Worm (Caenorhabditis elegans) whole organism, L2 larva: ENCODE measurements around the gene F35D2.2.

Experiments used
- ama-1 ChIP-seq: fragments of 150-350 bp; optimal IDR thresholded peaks from 2 replicates; lab custom pipeline; 2018; ENCODE audit warnings: inconsistent platforms
- elt-3 ChIP-seq: sonication (generic microtip); optimal IDR thresholded peaks from 2 replicates; lab custom pipeline; 2017; ENCODE audit warnings: missing biosample characterization, missing genetic modification characterization
- mab-5 ChIP-seq: fragments of 150-350 bp; optimal IDR thresholded peaks from 2 replicates; lab custom pipeline; 2014; ENCODE audit warnings: missing biosample characterization, missing genetic modification characterization
- mdl-1 ChIP-seq, 2 experiments: fragments of 150-350 bp in 1 of 2; sonication (generic microtip) in 1 of 2; optimal IDR thresholded peaks; 2 replicates each; lab custom pipeline; 2017; ENCODE audit warnings: missing biosample characterization in 2 of 2, missing genetic modification characterization in 2 of 2
- ztf-11 ChIP-seq: sonication (generic microtip); optimal IDR thresholded peaks from 2 replicates; lab custom pipeline; 2017; ENCODE audit warnings: missing biosample characterization, missing genetic modification characterization
- ztf-4 ChIP-seq: fragments of 150-350 bp; optimal IDR thresholded peaks from 2 replicates; lab custom pipeline; 2014; ENCODE audit warnings: missing biosample characterization, missing genetic modification characterization

DNA sequence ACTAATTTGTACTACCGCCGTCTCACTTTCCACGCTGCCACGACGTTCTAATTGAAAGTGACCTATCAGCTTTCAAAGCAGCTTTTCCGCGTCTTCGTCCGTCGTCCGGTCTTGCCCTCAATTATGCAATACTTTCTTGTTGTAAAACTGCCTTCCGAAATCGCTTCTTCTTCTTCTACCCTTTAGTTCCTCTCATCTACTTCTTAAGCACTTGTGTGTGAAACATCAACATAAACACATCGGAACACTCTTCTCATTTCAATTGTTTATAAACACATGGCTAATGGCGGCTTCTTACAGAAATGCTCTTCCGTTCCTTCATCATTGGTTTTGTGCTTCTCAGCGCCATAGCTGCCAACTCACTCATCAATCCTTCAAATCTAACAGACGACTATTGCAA is 3.9 kb upstream of the F35D2.2 start, which contains the start of gene F35D2.3:
- TF ChIP-seq mab-5 (tag; lab: Kevin White, UChicago) (no peak), mdl-1 (tag; optimal IDR thresholded peaks at IDR 0.05; lab: Kevin White, UChicago) (no peak), elt-3 (no peak), ama-1 (lab: Kevin White, UChicago) (no peak), ztf-11 (tag; lab: Kevin White, UChicago) (no peak), ztf-4 (tag; lab: Kevin White, UChicago) (no peak)
